Worm (Caenorhabditis elegans) whole organism, L1 larva: ENCODE data around the gene Y49F6B.20.
A peak's percentile ranks its signal among the peaks of the same experiment; 100 is the strongest.

Experiments used
- aly-2 ChIP-seq: fragments of 150-350 bp; optimal IDR thresholded peaks from 2 replicates; lab custom pipeline; 2014; ENCODE audit warnings: missing biosample characterization, missing genetic modification characterization
- ama-1 ChIP-seq: fragments of 150-350 bp; optimal IDR thresholded peaks from 2 replicates; lab custom pipeline; 2014
- egl-13 ChIP-seq: sonication (generic microtip); optimal IDR thresholded peaks from 2 replicates; lab custom pipeline; 2016; ENCODE audit warnings: missing genotype, missing genetic modification reagents, missing genetic modification characterization, missing compliant biosample characterization
- elt-2 ChIP-seq: sonication (generic microtip); optimal IDR thresholded peaks from 2 replicates; lab custom pipeline; 2016; ENCODE audit warnings: missing genetic modification characterization, mild to moderate bottlenecking, inconsistent platforms, missing compliant biosample characterization, missing genetic modification reagents
- elt-3 ChIP-seq, 6 experiments: fragments of 150-350 bp in 1 of 6; sonication (generic microtip); optimal IDR thresholded peaks; 2 replicates each; lab custom pipeline; 2017 to 2018; ENCODE audit warnings: missing biosample characterization in 6 of 6, missing genetic modification characterization in 6 of 6, inconsistent platforms in 1 of 6
- lsy-2 ChIP-seq, 2 experiments: fragments of 150-350 bp; optimal IDR thresholded peaks; 2 replicates each; lab custom pipeline; 2014; ENCODE audit warnings: missing biosample characterization in 2 of 2, missing genetic modification characterization in 2 of 2
- nhr-77 ChIP-seq: fragments of 150-350 bp; optimal IDR thresholded peaks from 2 replicates; lab custom pipeline; 2014; ENCODE audit warnings: missing biosample characterization, missing genetic modification characterization
- sox-4 ChIP-seq: sonication (generic microtip); optimal IDR thresholded peaks from 2 replicates; lab custom pipeline; 2016; ENCODE audit warnings: missing genetic modification characterization, missing compliant biosample characterization
- sptf-1 ChIP-seq: fragments of 150-350 bp; optimal IDR thresholded peaks from 2 replicates; lab custom pipeline; 2014; ENCODE audit warnings: missing biosample characterization, missing genetic modification characterization
- tlp-1 ChIP-seq: fragments of 150-350 bp; optimal IDR thresholded peaks from 2 replicates; lab custom pipeline; 2014; ENCODE audit warnings: missing biosample characterization, missing genetic modification characterization
- unc-130 ChIP-seq: fragments of 150-350 bp; optimal IDR thresholded peaks from 2 replicates; lab custom pipeline; 2017; ENCODE audit warnings: missing biosample characterization, missing genetic modification characterization, inconsistent platforms
- unc-62 ChIP-seq: fragments of 150-350 bp; optimal IDR thresholded peaks from 2 replicates; lab custom pipeline; 2014; ENCODE audit warnings: missing biosample characterization, missing genetic modification reagents, missing genetic modification characterization

DNA sequence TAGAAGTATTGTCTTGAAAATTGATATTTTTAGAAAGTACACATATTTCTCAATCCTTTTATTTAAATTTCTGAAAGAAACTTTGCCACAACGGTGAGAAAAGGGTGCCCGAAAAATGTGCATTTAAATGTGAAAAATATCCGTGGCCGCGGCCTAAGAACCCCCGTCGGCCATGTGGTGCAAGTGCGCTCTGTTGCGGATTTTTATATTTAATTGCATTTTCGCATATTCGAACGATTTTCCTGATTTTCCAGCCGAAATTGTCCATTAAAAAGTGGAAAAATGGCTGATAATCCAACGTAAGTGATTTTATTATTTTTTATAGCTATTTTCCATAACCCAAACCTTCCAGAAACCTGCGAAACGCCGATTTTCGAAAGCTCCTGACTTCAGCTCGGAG, 11.8 kb upstream of the Y49F6B.20 start, which contains the start of gene smu-2:
- peak; percentile 69 to 75 for TF ChIP-seq lsy-2 (tag; optimal IDR thresholded peaks at IDR 0.05; lab: Kevin White, UChicago)
- no peak for TF ChIP-seq unc-62 (GFP tag; lab: Kevin White, UChicago)
- TF ChIP-seq tlp-1 (tag; lab: Kevin White, UChicago), result no peak
- TF ChIP-seq ama-1 (lab: Kevin White, UChicago), result no peak
- peak; percentile 25 for TF ChIP-seq egl-13 (tag; lab: Kevin White, UChicago)
- no peak for TF ChIP-seq nhr-77 (tag; lab: Kevin White, UChicago)
- peak; percentile 66 for TF ChIP-seq sox-4 (tag; lab: Kevin White, UChicago)
- TF ChIP-seq aly-2 (tag; lab: Kevin White, UChicago), result no peak
- no peak for TF ChIP-seq unc-130
- no peak for TF ChIP-seq elt-3 (tag; optimal IDR thresholded peaks at IDR 0.05; lab: Kevin White, UChicago)
- TF ChIP-seq elt-2 (tag; lab: Kevin White, UChicago), result peak; percentile 48
- TF ChIP-seq sptf-1 (tag; lab: Kevin White, UChicago), result no peak
